In genomic region chrV:13085227-13085640, ce11 we compare ENCODE assay signal across 1 worm cellular context.
TF ChIP-seq lines count a peak whose summit lies in the region.

No protein-coding gene starts in this region.

TF ChIP-seq in whole organism, L1 larva, 84 proteins besides CTCF, POLR2A, EP300 and RAD21 (continued from another document):
- TF ChIP-seq fos-1 (tag; optimal IDR thresholded peaks at IDR 0.05; lab: Kevin White, UChicago): no peak
- no peak for TF ChIP-seq lsy-2 (tag; optimal IDR thresholded peaks at IDR 0.05; lab: Kevin White, UChicago)
- no peak for TF ChIP-seq aly-2 (tag; optimal IDR thresholded peaks at IDR 0.05; lab: Kevin White, UChicago)
- no peak for TF ChIP-seq efl-1 (optimal IDR thresholded peaks at IDR 0.05; lab: Kevin White, UChicago)
- TF ChIP-seq efl-1 (GFP tag; optimal IDR thresholded peaks at IDR 0.05 in 1 of 2; lab: Kevin White, UChicago): no peak
- TF ChIP-seq tlp-1 (tag; optimal IDR thresholded peaks at IDR 0.05; lab: Kevin White, UChicago): no peak
- TF ChIP-seq xbp-1 (tag; optimal IDR thresholded peaks at IDR 0.05; lab: Kevin White, UChicago): no peak
- TF ChIP-seq unc-130 (tag; optimal IDR thresholded peaks at IDR 0.05; lab: Kevin White, UChicago): no peak
- no peak for TF ChIP-seq pax-3 (tag; optimal IDR thresholded peaks at IDR 0.05; lab: Kevin White, UChicago)
- no peak for TF ChIP-seq snpc-4 (tag; optimal IDR thresholded peaks at IDR 0.05; lab: Kevin White, UChicago)
- TF ChIP-seq sptf-1 (tag; optimal IDR thresholded peaks at IDR 0.05; lab: Kevin White, UChicago): no peak
- no peak for TF ChIP-seq unc-86 (tag; optimal IDR thresholded peaks at IDR 0.05; lab: Kevin White, UChicago)
- no peak for TF ChIP-seq mep-1 (tag; optimal IDR thresholded peaks at IDR 0.05; lab: Kevin White, UChicago)
- TF ChIP-seq C04F5.9 (tag; optimal IDR thresholded peaks at IDR 0.05; lab: Kevin White, UChicago): no peak
- TF ChIP-seq nhr-20 (tag; optimal IDR thresholded peaks at IDR 0.05; lab: Kevin White, UChicago): peak; percentile 60
- TF ChIP-seq hlh-4 (tag; optimal IDR thresholded peaks at IDR 0.05; lab: Kevin White, UChicago): no peak
- TF ChIP-seq ztf-4 (tag; optimal IDR thresholded peaks at IDR 0.05; lab: Kevin White, UChicago): no peak
- TF ChIP-seq nhr-237 (tag; optimal IDR thresholded peaks at IDR 0.05; lab: Kevin White, UChicago): no peak
- no peak for TF ChIP-seq ceh-82 (tag; optimal IDR thresholded peaks at IDR 0.05; lab: Kevin White, UChicago)
- TF ChIP-seq unc-30 (tag; optimal IDR thresholded peaks at IDR 0.05; lab: Kevin White, UChicago): no peak
- peak in 2 of 6 experiments; percentile 50 to 87 for TF ChIP-seq elt-3 (tag; optimal IDR thresholded peaks at IDR 0.05; lab: Kevin White, UChicago)
- TF ChIP-seq vab-15 (tag; optimal IDR thresholded peaks at IDR 0.05; lab: Kevin White, UChicago): no peak
- TF ChIP-seq nhr-19 (GFP tag; conservative IDR thresholded peaks at IDR 0.05; lab: Robert Waterston, UW): peak; percentile 57
- no peak for TF ChIP-seq hpl-2 (GFP tag; optimal IDR thresholded peaks at IDR 0.05; lab: Kevin White, UChicago)
- no peak for TF ChIP-seq lin-13 (GFP tag; optimal IDR thresholded peaks at IDR 0.05; lab: Kevin White, UChicago)
- TF ChIP-seq mef-2 (tag; optimal IDR thresholded peaks at IDR 0.05; lab: Kevin White, UChicago): no peak
- TF ChIP-seq C16A3.4 (tag; optimal IDR thresholded peaks at IDR 0.05; lab: Kevin White, UChicago): no peak
- TF ChIP-seq nhr-11 (tag; optimal IDR thresholded peaks at IDR 0.05; lab: Kevin White, UChicago): no peak
- no peak for TF ChIP-seq ces-1 (GFP tag; optimal IDR thresholded peaks at IDR 0.05; lab: Kevin White, UChicago)
- no peak for TF ChIP-seq unc-98 (GFP tag; IDR thresholded peaks at IDR 0.05; lab: Robert Waterston, UW)
- TF ChIP-seq nhr-71 (tag; optimal IDR thresholded peaks at IDR 0.05; lab: Kevin White, UChicago): peak; percentile 25
- TF ChIP-seq unc-62 (GFP tag; optimal IDR thresholded peaks at IDR 0.05; lab: Kevin White, UChicago): no peak
